Worm (Caenorhabditis elegans): ENCODE measurements around the gene R02D5.4.

DNA sequence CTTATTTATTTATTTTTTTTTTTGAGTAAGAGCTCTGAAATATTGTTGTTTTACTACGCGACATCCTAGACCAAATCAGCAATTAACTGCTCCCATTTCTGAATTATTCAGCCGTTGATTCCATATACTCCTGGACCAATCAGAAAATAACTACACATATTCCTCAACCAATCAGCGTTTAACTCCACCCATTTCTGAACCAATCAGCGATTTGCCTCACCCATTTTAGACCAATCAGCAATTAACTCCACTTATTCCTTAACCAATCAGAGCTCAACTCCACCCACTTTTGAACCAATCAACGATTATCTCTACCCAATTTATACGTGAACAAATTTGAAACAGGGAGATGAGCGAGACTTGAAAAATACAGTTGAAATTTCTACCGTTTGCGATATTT lies 9.2 kb upstream of the R02D5.4 start:
- no peak for TF ChIP-seq aly-2 (tag; optimal IDR thresholded peaks at IDR 0.05)
- TF ChIP-seq elt-1 (tag; optimal IDR thresholded peaks at IDR 0.05): no peak
- TF ChIP-seq elt-3 (tag; optimal IDR thresholded peaks at IDR 0.05): no peak
- TF ChIP-seq ceh-16 (tag; optimal IDR thresholded peaks at IDR 0.05): no peak
- no peak for TF ChIP-seq nhr-23 (tag; optimal IDR thresholded peaks at IDR 0.05)
- no peak for TF ChIP-seq fos-1 (tag; optimal IDR thresholded peaks at IDR 0.05)
- no peak for TF ChIP-seq snpc-4 (tag; optimal IDR thresholded peaks at IDR 0.05)
- no peak for TF ChIP-seq nhr-6 (tag; optimal IDR thresholded peaks at IDR 0.05)
- TF ChIP-seq nhr-237 (tag; optimal IDR thresholded peaks at IDR 0.05): no peak
- no peak for TF ChIP-seq lin-39 (tag; optimal IDR thresholded peaks at IDR 0.05)
- no peak for TF ChIP-seq zag-1 (tag; optimal IDR thresholded peaks at IDR 0.05)
- TF ChIP-seq unc-62 (GFP tag; optimal IDR thresholded peaks at IDR 0.05): no peak
- TF ChIP-seq ztf-11 (tag; optimal IDR thresholded peaks at IDR 0.05): no peak
- TF ChIP-seq nhr-25 (tag; optimal IDR thresholded peaks at IDR 0.05): no peak

All from whole organism, L2 larva.